Fruit fly (Drosophila melanogaster) whole organism: ENCODE results near the gene Mst84B.

Source experiments
- CG8478 ChIP-seq: fragments of >200 bp; optimal IDR thresholded peaks from 2 replicates; lab custom pipeline; 2018; ENCODE audit warnings: inconsistent platforms
- EcR ChIP-seq, 2 experiments: fragments of >200 bp; optimal IDR thresholded peaks; 2 replicates each; lab custom pipeline; 2017; ENCODE audit warnings: missing biosample characterization in 2 of 2, missing genetic modification characterization in 2 of 2, missing genetic modification reagents in 2 of 2
- pan ChIP-seq: fragments of >200 bp; optimal IDR thresholded peaks from 2 replicates; lab custom pipeline; 2017
- psq ChIP-seq: fragments of >200 bp; optimal IDR thresholded peaks from 2 replicates; lab custom pipeline; 2017
- usp ChIP-seq: fragments of >200 bp; optimal IDR thresholded peaks from 2 replicates; lab custom pipeline; 2017; ENCODE audit warnings: missing biosample characterization, missing genetic modification characterization, mixed read lengths

- TF ChIP-seq CG8478: no peak
- no peak for TF ChIP-seq psq (lab: Kevin White, UChicago)
- TF ChIP-seq pan (lab: Kevin White, UChicago): no peak
- no peak for TF ChIP-seq usp
- TF ChIP-seq EcR (GFP tag; optimal IDR thresholded peaks at IDR 0.05; lab: Kevin White, UChicago): no peak
These were observed 1.5 kb upstream of the Mst84B start, which contains the start of gene djl for dm6 chr3R:7060467-7060866.
